Worm (Caenorhabditis elegans): ENCODE results near the gene ntl-3.

DNA sequence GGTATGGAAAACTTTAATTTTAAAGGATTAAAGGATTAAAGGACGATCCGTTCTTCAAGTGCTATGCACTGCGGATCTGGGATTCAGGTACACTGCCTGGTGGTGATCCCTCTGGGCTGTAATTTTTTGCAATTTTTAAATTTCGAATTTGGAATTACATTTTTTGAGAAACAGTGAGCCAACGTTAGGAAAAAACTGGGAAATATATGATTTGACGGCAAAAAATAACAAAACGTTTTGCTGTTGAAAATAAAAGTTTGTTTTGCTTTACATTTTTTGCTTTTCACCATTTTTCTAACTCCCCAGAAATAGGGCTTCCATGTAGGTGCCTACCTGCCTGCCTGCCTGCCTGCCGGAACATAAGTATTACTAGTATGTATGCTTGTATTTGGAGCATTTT, 38.8 kb downstream of the ntl-3 start, which contains the start of gene C18D11.10:
- TF ChIP-seq nhr-85 (tag) (no peak), nhr-12 (tag; optimal IDR thresholded peaks at IDR 0.05) (no peak), C04F5.9 (tag; optimal IDR thresholded peaks at IDR 0.05) (no peak), dpl-1 (GFP tag; optimal IDR thresholded peaks at IDR 0.05) (no peak), tlp-1 (tag; optimal IDR thresholded peaks at IDR 0.05) (no peak), pqm-1 (tag; optimal IDR thresholded peaks at IDR 0.05) (no peak)

Measured in whole organism, L1 larva.